Worm (Caenorhabditis elegans): ENCODE measurements around the gene F32E10.8.

- TF ChIP-seq zip-4 (GFP tag; optimal IDR thresholded peaks at IDR 0.05) (no peak), unc-130 (tag; optimal IDR thresholded peaks at IDR 0.05) (no peak), lir-3 (tag; optimal IDR thresholded peaks at IDR 0.05; ENCODE audit: poor library complexity) (no peak)
These were observed 14.4 kb upstream of the F32E10.8 start, which contains the start of gene dif-1 for ce11 chrIV:7552958-7553553.

Data from whole organism, L1 larva.